Worm (Caenorhabditis elegans) whole organism, midembryonic: ENCODE results near the gene nud-1.

ENCODE experiments used
- flt-1 ChIP-seq: fragments of 200-800 bp; sonication (Bioruptor generic); IDR thresholded peaks from 2 replicates; pipeline ENCODE4 v1.3.6; 2022; ENCODE audit warnings: missing genetic modification characterization, missing compliant biosample characterization
- klf-2 ChIP-seq: fragments of 200-800 bp; sonication (Bioruptor generic); conservative IDR thresholded peaks from 2 replicates; pipeline ENCODE4 v1.3.6; 2022; ENCODE audit warnings: missing genetic modification reagents, missing genetic modification characterization, missing compliant biosample characterization
- ref-1 ChIP-seq: fragments of 200-800 bp; sonication (Bioruptor generic); conservative IDR thresholded peaks from 2 replicates; pipeline ENCODE4 v1.3.6; 2022; ENCODE audit warnings: missing genetic modification reagents, missing genetic modification characterization, missing compliant biosample characterization
- ztf-23 ChIP-seq: fragments of 200-800 bp; sonication (Bioruptor generic); IDR thresholded peaks from 2 replicates; pipeline ENCODE4 v1.3.6; 2022; ENCODE audit warnings: missing genetic modification reagents, missing genetic modification characterization, missing compliant biosample characterization

DNA sequence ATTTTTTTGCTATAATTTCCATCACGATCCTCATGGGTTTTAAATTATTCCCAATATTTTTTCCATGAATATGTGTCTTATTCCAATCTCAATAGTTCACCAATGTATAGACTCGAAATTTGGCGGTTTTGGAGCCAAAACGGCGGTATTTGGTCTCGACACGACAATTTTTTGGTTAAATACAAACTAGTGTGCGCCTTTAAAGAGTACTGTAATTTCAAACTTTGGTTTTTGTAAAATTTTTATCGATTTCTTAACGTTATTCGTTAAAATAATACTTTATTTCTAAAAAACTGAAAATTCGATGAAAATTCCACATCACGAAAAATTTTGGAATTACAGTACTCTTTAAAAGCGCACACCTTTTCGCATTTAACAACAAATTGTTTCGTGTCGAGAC, 26.7 kb upstream of the nud-1 start:
- TF ChIP-seq klf-2 (GFP tag; lab: Robert Waterston, UW) (no peak), ztf-23 (GFP tag; lab: Robert Waterston, UW) (no peak), ref-1 (no peak), flt-1 (no peak)
